Worm (Caenorhabditis elegans) whole organism, midembryonic: Measurements from ENCODE around the gene F20A1.8.

Experiments used
- T22C8.4 ChIP-seq: fragments of 200-800 bp; sonication (Bioruptor generic); IDR thresholded peaks from 2 replicates; pipeline ENCODE4 v1.3.6; 2022; ENCODE audit warnings: missing genetic modification characterization, missing compliant biosample characterization
- cog-1 ChIP-seq: sonication (generic microtip); optimal IDR thresholded peaks from 2 replicates; lab custom pipeline; 2016; ENCODE audit warnings: missing genetic modification characterization, missing compliant biosample characterization
- flt-1 ChIP-seq: fragments of 200-800 bp; sonication (Bioruptor generic); IDR thresholded peaks from 2 replicates; pipeline ENCODE4 v1.3.6; 2022; ENCODE audit warnings: missing genetic modification characterization, missing compliant biosample characterization
- klf-2 ChIP-seq: fragments of 200-800 bp; sonication (Bioruptor generic); conservative IDR thresholded peaks from 2 replicates; pipeline ENCODE4 v1.3.6; 2022; ENCODE audit warnings: missing genetic modification reagents, missing genetic modification characterization, missing compliant biosample characterization
- ref-1 ChIP-seq: fragments of 200-800 bp; sonication (Bioruptor generic); conservative IDR thresholded peaks from 2 replicates; pipeline ENCODE4 v1.3.6; 2022; ENCODE audit warnings: missing genetic modification reagents, missing genetic modification characterization, missing compliant biosample characterization
- tab-1 ChIP-seq: fragments of 200-800 bp; sonication (Bioruptor generic); IDR thresholded peaks from 2 replicates; pipeline ENCODE4 v1.3.6; 2022; ENCODE audit warnings: missing genetic modification characterization, missing compliant biosample characterization
- ztf-23 ChIP-seq: fragments of 200-800 bp; sonication (Bioruptor generic); IDR thresholded peaks from 2 replicates; pipeline ENCODE4 v1.3.6; 2022; ENCODE audit warnings: missing genetic modification reagents, missing genetic modification characterization, missing compliant biosample characterization
- ztf-29 ChIP-seq: fragments of 200-800 bp; sonication (Bioruptor generic); IDR thresholded peaks from 2 replicates; pipeline ENCODE4 v1.3.6; 2022; ENCODE audit warnings: missing genetic modification reagents, missing genetic modification characterization, missing compliant biosample characterization

DNA sequence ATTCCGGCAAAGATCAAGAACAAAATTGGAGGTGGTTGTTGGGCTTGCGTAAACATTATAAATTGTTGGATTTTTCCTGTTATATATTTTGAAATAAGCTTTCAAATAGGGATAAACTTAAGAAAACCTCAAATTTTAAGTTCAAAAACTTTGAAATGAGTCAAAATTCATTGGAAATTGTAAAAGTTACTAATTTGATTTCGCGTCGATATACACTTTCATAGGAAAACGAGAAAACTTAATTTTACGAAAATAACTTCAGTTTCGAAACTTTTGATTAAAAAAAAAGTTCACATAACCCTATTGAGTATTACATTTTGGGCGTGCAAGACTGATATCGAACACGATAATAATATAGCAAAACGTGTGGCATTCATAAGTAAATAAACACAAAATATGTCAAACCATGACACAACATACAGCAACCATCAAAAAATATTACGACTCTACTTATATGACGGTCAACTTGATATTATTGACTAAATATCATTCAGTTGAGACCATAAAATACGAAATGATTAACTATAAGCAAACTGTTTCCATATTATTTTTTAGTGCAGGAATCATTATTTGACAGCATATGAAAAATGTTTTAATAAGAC is 48.8 kb upstream of the F20A1.8 start:
- no peak for TF ChIP-seq ztf-23 (GFP tag; lab: Robert Waterston, UW)
- no peak for TF ChIP-seq klf-2
- TF ChIP-seq T22C8.4 (GFP tag; lab: Robert Waterston, UW) = no peak
- no peak for TF ChIP-seq cog-1 (tag; lab: Kevin White, UChicago)
- TF ChIP-seq flt-1 (GFP tag; lab: Robert Waterston, UW) = no peak
- TF ChIP-seq ref-1 (GFP tag; lab: Robert Waterston, UW) = no peak
- no peak for TF ChIP-seq tab-1 (GFP tag; lab: Robert Waterston, UW)
- no peak for TF ChIP-seq ztf-29
